Worm (Caenorhabditis elegans) whole organism, L4 larva: ENCODE data around the gene clec-79.

Source experiments
- T26A8.4 ChIP-seq: fragments of 200-800 bp; sonication (Bioruptor generic); IDR thresholded peaks from 2 replicates; pipeline ENCODE4 v1.3.6; 2022; ENCODE audit warnings: missing genetic modification characterization, missing compliant biosample characterization
- ceh-28 ChIP-seq: fragments of 150-350 bp; optimal IDR thresholded peaks from 2 replicates; lab custom pipeline; 2014; ENCODE audit warnings: missing biosample characterization, missing genetic modification reagents, missing genetic modification characterization
- ceh-82 ChIP-seq: sonication (generic microtip); optimal IDR thresholded peaks from 2 replicates; lab custom pipeline; 2017; ENCODE audit warnings: missing biosample characterization, missing genetic modification characterization
- fos-1 ChIP-seq: fragments of 150-350 bp; optimal IDR thresholded peaks from 2 replicates; lab custom pipeline; 2014; ENCODE audit warnings: missing biosample characterization, missing genetic modification characterization
- lin-15B ChIP-seq: fragments of 150-350 bp; sonication (generic microtip); optimal IDR thresholded peaks from 3 replicates; lab custom pipeline; 2014; ENCODE audit warnings: missing biosample characterization, missing genetic modification characterization
- lin-38 ChIP-seq: fragments of 200-800 bp; sonication (Bioruptor generic); IDR thresholded peaks from 2 replicates; pipeline ENCODE4 v1.3.6; 2022; ENCODE audit warnings: missing genetic modification reagents, missing genetic modification characterization, missing compliant biosample characterization
- mes-2 ChIP-seq: sonication (generic microtip); optimal IDR thresholded peaks from 2 replicates; lab custom pipeline; 2016; ENCODE audit warnings: missing genotype, mild to moderate bottlenecking, missing genetic modification characterization, missing compliant biosample characterization; ENCODE audit not compliant: poor library complexity, severe bottlenecking
- nhr-77 ChIP-seq: fragments of 150-350 bp; optimal IDR thresholded peaks from 2 replicates; lab custom pipeline; 2014; ENCODE audit warnings: missing biosample characterization, missing genetic modification characterization
- php-3 ChIP-seq: fragments of 200-800 bp; sonication (Bioruptor generic); IDR thresholded peaks from 2 replicates; pipeline ENCODE4 v1.3.6; 2022; ENCODE audit warnings: missing genetic modification reagents, missing genetic modification characterization, missing compliant biosample characterization
- skn-1 ChIP-seq: fragments of 150-350 bp; optimal IDR thresholded peaks from 2 replicates; lab custom pipeline; 2014; ENCODE audit warnings: missing biosample characterization, missing genetic modification characterization
- unc-39 ChIP-seq: sonication (generic microtip); optimal IDR thresholded peaks from 2 replicates; lab custom pipeline; 2017; ENCODE audit warnings: missing biosample characterization, missing genetic modification characterization

DNA sequence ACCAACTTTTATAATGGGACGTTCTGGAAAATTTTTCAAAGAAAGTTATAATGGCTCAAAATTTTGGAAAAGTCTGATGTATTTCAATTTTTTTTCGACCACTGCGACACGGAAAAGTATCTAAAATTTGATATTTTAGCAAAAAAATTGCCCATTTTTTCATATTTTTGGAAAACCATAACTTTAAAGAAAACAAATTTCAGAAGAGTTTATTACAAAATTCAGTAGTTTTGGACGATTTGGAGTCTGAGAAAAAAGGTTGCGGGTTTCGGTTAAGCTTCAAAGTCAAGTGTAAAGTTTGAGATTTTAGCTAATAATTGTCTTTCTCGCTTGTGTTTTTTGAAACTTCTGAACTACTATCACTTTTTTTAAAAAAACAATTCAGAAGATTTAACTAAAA, 15.0 kb downstream of the clec-79 start:
- TF ChIP-seq nhr-77 = no peak
- no peak for TF ChIP-seq lin-15B (tag; lab: Kevin White, UChicago)
- no peak for TF ChIP-seq fos-1 (tag; lab: Kevin White, UChicago)
- TF ChIP-seq php-3 (GFP tag; lab: Robert Waterston, UW) = no peak
- TF ChIP-seq T26A8.4 (GFP tag; lab: Robert Waterston, UW) = no peak
- TF ChIP-seq ceh-28 (tag; lab: Kevin White, UChicago) = no peak
- TF ChIP-seq unc-39 (tag; lab: Kevin White, UChicago) = no peak
- TF ChIP-seq mes-2 (tag; lab: Kevin White, UChicago) = no peak
- TF ChIP-seq skn-1 (tag; lab: Kevin White, UChicago) = no peak
- TF ChIP-seq ceh-82 (tag; lab: Kevin White, UChicago) = no peak
- TF ChIP-seq lin-38 = no peak
